Fruit fly (Drosophila melanogaster) whole organism, embryonic: ENCODE measurements around the gene CG16753.

Source experiments
- CG1024 ChIP-seq: fragments of 200-800 bp; sonication (Bioruptor generic); IDR thresholded peaks from 2 replicates; pipeline ENCODE4 v1.3.6; 2022; ENCODE audit warnings: missing biosample characterization, missing genetic modification characterization
- CG11085 ChIP-seq: fragments of 200-800 bp; sonication (Bioruptor generic); IDR thresholded peaks from 2 replicates; pipeline ENCODE4 v1.3.6; 2022; ENCODE audit warnings: missing biosample characterization, missing genetic modification characterization
- CG12391 ChIP-seq: fragments of 200-800 bp; sonication (Bioruptor generic); optimal IDR thresholded peaks from 3 replicates; lab custom pipeline; 2018; ENCODE audit warnings: missing biosample characterization, mild to moderate bottlenecking, missing genetic modification characterization, moderate library complexity
- CG13123 ChIP-seq: fragments of 200-800 bp; sonication (Bioruptor generic); optimal IDR thresholded peaks from 2 replicates; lab custom pipeline; 2016; ENCODE audit warnings: missing biosample characterization, missing genetic modification characterization
- CG13287 ChIP-seq: fragments of 200-800 bp; sonication (Bioruptor generic); IDR thresholded peaks from 2 replicates; pipeline ENCODE4 v1.3.6; 2022; ENCODE audit warnings: missing biosample characterization, missing genetic modification characterization; ENCODE audit not compliant: partially characterized antibody
- CG16779 ChIP-seq: fragments of 200-800 bp; sonication (Bioruptor generic); IDR thresholded peaks from 2 replicates; pipeline ENCODE4 v1.3.6; 2022; ENCODE audit warnings: missing biosample characterization, missing genetic modification characterization
- CG17568 ChIP-seq: fragments of 200-800 bp; sonication (Bioruptor generic); optimal IDR thresholded peaks from 2 replicates; lab custom pipeline; 2018; ENCODE audit warnings: missing biosample characterization, mild to moderate bottlenecking, missing genetic modification characterization, moderate library complexity
- CG18476 ChIP-seq: fragments of 200-800 bp; sonication (Bioruptor generic); optimal IDR thresholded peaks from 2 replicates; lab custom pipeline; 2016; ENCODE audit warnings: missing biosample characterization, mild to moderate bottlenecking, missing genetic modification characterization
- CG3281 ChIP-seq: fragments of 200-800 bp; sonication (Bioruptor generic); optimal IDR thresholded peaks from 3 replicates; lab custom pipeline; 2017; ENCODE audit warnings: missing biosample characterization, mild to moderate bottlenecking, missing genetic modification characterization
- CG33213 ChIP-seq: fragments of 200-800 bp; sonication (Bioruptor generic); optimal IDR thresholded peaks from 3 replicates; lab custom pipeline; 2016; ENCODE audit warnings: missing biosample characterization, missing genetic modification characterization
- CG4360 ChIP-seq: fragments of 200-800 bp; sonication (Bioruptor generic); IDR thresholded peaks from 2 replicates; pipeline ENCODE4 v1.3.6; 2022; ENCODE audit warnings: missing biosample characterization, missing genetic modification characterization
- CG4404 ChIP-seq: fragments of 200-800 bp; sonication (Bioruptor generic); IDR thresholded peaks from 2 replicates; pipeline ENCODE4 v1.3.6; 2022; ENCODE audit warnings: missing biosample characterization, missing genetic modification characterization
- CG6272 ChIP-seq: fragments of 200-800 bp; sonication (Bioruptor generic); IDR thresholded peaks from 2 replicates; pipeline ENCODE4 v1.3.6; 2022; ENCODE audit warnings: missing biosample characterization, missing genetic modification characterization
- CG7271 ChIP-seq: fragments of 200-800 bp; sonication (Bioruptor generic); optimal IDR thresholded peaks from 2 replicates; lab custom pipeline; 2018; ENCODE audit warnings: missing biosample characterization, mild to moderate bottlenecking, missing genetic modification characterization, moderate library complexity
- CG7745 ChIP-seq: fragments of 200-800 bp; sonication (Bioruptor generic); optimal IDR thresholded peaks from 2 replicates; lab custom pipeline; 2018; ENCODE audit warnings: missing biosample characterization, mild to moderate bottlenecking, missing genetic modification characterization, moderate library complexity
- CG7963 ChIP-seq: fragments of 200-800 bp; sonication (Bioruptor generic); IDR thresholded peaks from 3 replicates; pipeline ENCODE4 v1.3.6; 2022; ENCODE audit warnings: missing biosample characterization, missing genetic modification characterization; ENCODE audit not compliant: partially characterized antibody
- CG9727 ChIP-seq: fragments of 200-800 bp; sonication (Bioruptor generic); optimal IDR thresholded peaks from 3 replicates; lab custom pipeline; 2017; ENCODE audit warnings: missing biosample characterization, mild to moderate bottlenecking, missing genetic modification characterization
- CoRest ChIP-seq: fragments of 200-800 bp; sonication (Bioruptor generic); optimal IDR thresholded peaks from 3 replicates; lab custom pipeline; 2018; ENCODE audit warnings: missing biosample characterization, mild to moderate bottlenecking, missing genetic modification characterization, moderate library complexity
- Drgx ChIP-seq: fragments of 200-800 bp; sonication (Bioruptor generic); IDR thresholded peaks from 2 replicates; pipeline ENCODE4 v1.3.6; 2022; ENCODE audit warnings: missing biosample characterization, missing genetic modification characterization
- Eip74EF ChIP-seq, 2 experiments: fragments of 200-800 bp in 1 of 2; fragments of >200 bp in 1 of 2; sonication (Bioruptor generic) in 1 of 2; optimal IDR thresholded peaks; 2 replicates each; lab custom pipeline; 2017 to 2019; ENCODE audit warnings: missing biosample characterization in 2 of 2, missing genetic modification characterization in 2 of 2, mild to moderate bottlenecking in 1 of 2, moderate library complexity in 1 of 2
- HHEX ChIP-seq: fragments of 200-800 bp; sonication (Bioruptor generic); optimal IDR thresholded peaks from 3 replicates; lab custom pipeline; 2017; ENCODE audit warnings: missing biosample characterization, mild to moderate bottlenecking, missing genetic modification characterization, missing genetic modification reagents
- Lim3 ChIP-seq: fragments of 200-800 bp; sonication (Bioruptor generic); IDR thresholded peaks from 2 replicates; pipeline ENCODE4 v1.3.6; 2022; ENCODE audit warnings: missing biosample characterization, missing genetic modification characterization
- Sin3A ChIP-seq: fragments of >200 bp; optimal IDR thresholded peaks from 2 replicates; lab custom pipeline; 2018
- Spps ChIP-seq: fragments of 200-800 bp; sonication (Bioruptor generic); optimal IDR thresholded peaks from 2 replicates; lab custom pipeline; 2018; ENCODE audit warnings: missing biosample characterization, mild to moderate bottlenecking, missing genetic modification characterization
- Ssrp ChIP-seq: fragments of 200-800 bp; sonication (Bioruptor generic); optimal IDR thresholded peaks from 2 replicates; lab custom pipeline; 2018; ENCODE audit warnings: missing biosample characterization, mild to moderate bottlenecking, missing genetic modification characterization, moderate library complexity
- ato ChIP-seq: fragments of 200-800 bp; sonication (Bioruptor generic); IDR thresholded peaks from 2 replicates; pipeline ENCODE4 v1.3.6; 2022; ENCODE audit warnings: missing biosample characterization, missing genetic modification characterization; ENCODE audit not compliant: partially characterized antibody
- bsh ChIP-seq, 2 experiments: fragments of 200-800 bp; sonication (Bioruptor generic); optimal IDR thresholded peaks; 2 replicates each; lab custom pipeline; 2017 to 2018; ENCODE audit warnings: mild to moderate bottlenecking in 2 of 2, missing biosample characterization in 2 of 2, missing genetic modification characterization in 2 of 2, moderate library complexity in 1 of 2
- caup ChIP-seq: fragments of 200-800 bp; sonication (Bioruptor generic); optimal IDR thresholded peaks from 3 replicates; lab custom pipeline; 2017; ENCODE audit warnings: missing biosample characterization, mild to moderate bottlenecking, missing genetic modification characterization, moderate library complexity; ENCODE audit not compliant: severe bottlenecking
- corto ChIP-seq: fragments of 200-800 bp; sonication (Bioruptor generic); optimal IDR thresholded peaks from 2 replicates; lab custom pipeline; 2016; ENCODE audit warnings: missing biosample characterization, mild to moderate bottlenecking, missing genetic modification characterization, moderate library complexity
- cwo ChIP-seq: fragments of 200-800 bp; sonication (Bioruptor generic); optimal IDR thresholded peaks from 3 replicates; lab custom pipeline; 2017; ENCODE audit warnings: missing biosample characterization, missing genetic modification characterization, mild to moderate bottlenecking, moderate library complexity, missing genetic modification reagents
- dmrt11E ChIP-seq: fragments of 200-800 bp; sonication (Bioruptor generic); optimal IDR thresholded peaks from 3 replicates; lab custom pipeline; 2018; ENCODE audit warnings: missing biosample characterization, mild to moderate bottlenecking, missing genetic modification characterization, moderate library complexity
- esg ChIP-seq: fragments of 200-800 bp; sonication (Bioruptor generic); conservative IDR thresholded peaks from 2 replicates; pipeline ENCODE4 v1.3.6; 2022; ENCODE audit warnings: missing biosample characterization, missing genetic modification characterization
- fd64A ChIP-seq: fragments of 200-800 bp; sonication (Bioruptor generic); optimal IDR thresholded peaks from 3 replicates; lab custom pipeline; 2018; ENCODE audit warnings: missing biosample characterization, mild to moderate bottlenecking, missing genetic modification characterization
- gcm2 ChIP-seq: fragments of 200-800 bp; sonication (Bioruptor generic); optimal IDR thresholded peaks from 2 replicates; lab custom pipeline; 2016; ENCODE audit warnings: missing biosample characterization, missing genetic modification characterization
- gem ChIP-seq: fragments of 200-800 bp; sonication (Bioruptor generic); optimal IDR thresholded peaks from 2 replicates; lab custom pipeline; 2019; ENCODE audit warnings: missing biosample characterization, mild to moderate bottlenecking, missing genetic modification characterization, moderate library complexity
- grau ChIP-seq: fragments of 200-800 bp; optimal IDR thresholded peaks from 3 replicates; lab custom pipeline; 2019; ENCODE audit warnings: missing biosample characterization, mild to moderate bottlenecking, missing genetic modification characterization, moderate library complexity
- gsb ChIP-seq: fragments of 200-800 bp; sonication (Bioruptor generic); IDR thresholded peaks from 2 replicates; pipeline ENCODE4 v1.3.6; 2022; ENCODE audit warnings: missing biosample characterization, missing genetic modification characterization
- hb ChIP-seq: fragments of 200-800 bp; sonication (Bioruptor generic); IDR thresholded peaks from 3 replicates; pipeline ENCODE4 v1.3.6; 2022; ENCODE audit warnings: missing biosample characterization, missing genetic modification characterization; ENCODE audit not compliant: partially characterized antibody
- hbn ChIP-seq: fragments of 200-800 bp; sonication (Bioruptor generic); IDR thresholded peaks from 2 replicates; pipeline ENCODE4 v1.3.6; 2022; ENCODE audit warnings: missing biosample characterization, missing genetic modification characterization; ENCODE audit not compliant: partially characterized antibody
- hkb ChIP-seq, 2 experiments: fragments of 200-800 bp in 1 of 2; fragments of >200 bp in 1 of 2; sonication (Bioruptor generic) in 1 of 2; IDR thresholded peaks in 1 of 2; optimal IDR thresholded peaks in 1 of 2; 2 replicates each; pipeline versions ENCODE4 v1.3.6 to Lab custom; 2017 to 2022; ENCODE audit warnings: missing biosample characterization in 1 of 2, missing genetic modification characterization in 1 of 2
- nom ChIP-seq: fragments of 200-800 bp; sonication (Bioruptor generic); optimal IDR thresholded peaks from 2 replicates; lab custom pipeline; 2017; ENCODE audit warnings: missing biosample characterization, missing genetic modification characterization, mild to moderate bottlenecking, moderate library complexity, missing genetic modification reagents
- pros ChIP-seq: fragments of 200-800 bp; sonication (Bioruptor generic); optimal IDR thresholded peaks from 3 replicates; lab custom pipeline; 2019; ENCODE audit warnings: missing biosample characterization, mild to moderate bottlenecking, missing genetic modification characterization, moderate library complexity
- sc ChIP-seq, 3 experiments: fragments of >200 bp in 2 of 3; fragments of 200-800 bp in 1 of 3; sonication (Bioruptor generic) in 1 of 3; optimal IDR thresholded peaks; 2 replicates in 2 of 3; 3 replicates in 1 of 3; lab custom pipeline; 2017; ENCODE audit warnings: mild to moderate bottlenecking in 1 of 3, missing biosample characterization in 1 of 3, missing genetic modification characterization in 1 of 3, missing genetic modification reagents in 1 of 3
- shn ChIP-seq: fragments of 200-800 bp; sonication (Bioruptor generic); optimal IDR thresholded peaks from 3 replicates; lab custom pipeline; 2016; ENCODE audit warnings: missing biosample characterization, missing genetic modification characterization
- toy ChIP-seq: fragments of 200-800 bp; sonication (Bioruptor generic); IDR thresholded peaks from 2 replicates; pipeline ENCODE4 v1.3.6; 2022; ENCODE audit warnings: missing biosample characterization, missing genetic modification characterization
- twi ChIP-seq: fragments of 200-800 bp; optimal IDR thresholded peaks from 2 replicates; lab custom pipeline; 2019; ENCODE audit warnings: missing biosample characterization, mild to moderate bottlenecking, missing genetic modification characterization, moderate library complexity
- zf30C ChIP-seq: fragments of 200-800 bp; sonication (Bioruptor generic); optimal IDR thresholded peaks from 3 replicates; lab custom pipeline; 2018; ENCODE audit warnings: missing biosample characterization, mild to moderate bottlenecking, missing genetic modification characterization

CG16753 gene

DNA sequence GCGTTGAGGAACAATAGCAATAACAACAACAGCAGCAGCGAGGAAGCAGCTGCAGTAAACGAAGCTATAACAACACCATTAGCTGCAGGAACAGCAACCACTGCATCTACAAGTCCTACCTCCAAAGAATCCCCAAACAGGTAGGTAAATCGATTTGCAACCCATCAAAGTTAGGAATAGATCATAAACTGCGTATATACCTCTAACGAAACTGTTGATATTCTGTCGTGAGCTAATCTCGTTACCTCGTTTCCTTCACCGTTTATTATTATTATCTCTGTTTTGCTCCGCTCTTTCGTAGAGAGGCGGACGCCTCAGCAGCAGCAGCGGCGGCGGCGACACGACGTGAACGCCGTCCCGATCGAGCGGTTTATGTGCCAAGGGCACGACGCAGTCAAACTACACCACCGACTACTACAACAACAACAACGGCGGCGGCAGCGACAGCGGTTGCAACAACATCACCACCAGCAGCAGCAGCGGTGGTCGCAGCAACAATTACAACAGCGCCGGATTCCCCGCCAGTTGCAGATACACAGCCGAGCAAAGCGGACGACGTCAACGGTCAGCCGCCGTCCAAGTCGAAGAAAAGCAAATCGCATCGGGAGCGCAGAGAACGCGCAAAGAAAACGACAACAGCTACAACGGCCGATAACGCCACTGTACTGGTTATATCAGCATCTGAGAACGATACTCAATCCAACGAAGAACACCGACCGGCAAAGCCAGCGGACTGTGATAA is 16.9 kb upstream of the CG16753 start (continued):
- 0 out of 2 replicates have a peak, but pooled peaks have one; percentile 16 for TF ChIP-seq CG1024 (GFP tag; lab: Robert Waterston, UW)
- TF ChIP-seq CG13123 (GFP tag; lab: Kevin White, UChicago) = no peak
- no peak for TF ChIP-seq Lim3 (GFP tag; lab: Robert Waterston, UW)
- TF ChIP-seq CoRest (tag; lab: Kevin White, UChicago) = no peak
- no peak for TF ChIP-seq gem
- TF ChIP-seq HHEX (GFP tag; lab: Kevin White, UChicago) = no peak
- TF ChIP-seq CG4404 (GFP tag; lab: Robert Waterston, UW) = no peak
- TF ChIP-seq CG16779 (GFP tag; lab: Robert Waterston, UW) = no peak
- no peak for TF ChIP-seq hbn
- no peak for TF ChIP-seq Eip74EF (GFP tag; optimal IDR thresholded peaks at IDR 0.05; lab: Kevin White, UChicago)
- TF ChIP-seq twi (tag; lab: Kevin White, UChicago) = no peak
- TF ChIP-seq esg (GFP tag; lab: Robert Waterston, UW) = no peak
- peak; percentile 22; the same call in 1 of the 2 replicates for TF ChIP-seq CG13287 (GFP tag; lab: Robert Waterston, UW)
- TF ChIP-seq ato (GFP tag; lab: Robert Waterston, UW) = peak; percentile 23; the same call in 1 of the 2 replicates
- TF ChIP-seq CG18476 (GFP tag; lab: Kevin White, UChicago) = no peak
- no peak for TF ChIP-seq CG7963
- no peak for TF ChIP-seq gcm2 (GFP tag; lab: Kevin White, UChicago)
- TF ChIP-seq cwo (GFP tag; lab: Kevin White, UChicago) = no peak
- TF ChIP-seq nom (GFP tag; lab: Kevin White, UChicago) = no peak
- peak; percentile 99 for TF ChIP-seq CG4360 (GFP tag; lab: Robert Waterston, UW)
- TF ChIP-seq CG7745 (tag; lab: Kevin White, UChicago) = no peak
- no peak for TF ChIP-seq hb (GFP tag; lab: Robert Waterston, UW)
- TF ChIP-seq pros (GFP tag; lab: Kevin White, UChicago) = peak; percentile 68
- TF ChIP-seq CG12391 = peak; percentile 7
- TF ChIP-seq toy (GFP tag; lab: Robert Waterston, UW) = no peak
- no peak for TF ChIP-seq bsh (GFP tag; optimal IDR thresholded peaks at IDR 0.05; lab: Kevin White, UChicago)
- peak; percentile 56 for TF ChIP-seq Drgx (GFP tag; lab: Robert Waterston, UW)
- TF ChIP-seq CG6272 (GFP tag; lab: Robert Waterston, UW) = no peak
- TF ChIP-seq dmrt11E (tag; lab: Kevin White, UChicago) = no peak
- 0 out of 2 replicates have a peak, but pooled peaks have one; percentile 6 for TF ChIP-seq gsb (GFP tag; lab: Robert Waterston, UW)
- no peak for TF ChIP-seq CG11085 (GFP tag; lab: Robert Waterston, UW)
- TF ChIP-seq zf30C = no peak
- no peak for TF ChIP-seq CG9727 (GFP tag; lab: Kevin White, UChicago)
- TF ChIP-seq CG17568 (GFP tag; lab: Kevin White, UChicago) = no peak
- no peak for TF ChIP-seq Spps
- no peak for TF ChIP-seq sc (optimal IDR thresholded peaks at IDR 0.05; lab: Kevin White, UChicago)
- no peak for TF ChIP-seq sc (GFP tag; optimal IDR thresholded peaks at IDR 0.05; lab: Kevin White, UChicago)
- TF ChIP-seq CG33213 = no peak
- TF ChIP-seq grau (tag; lab: Kevin White, UChicago) = no peak
- TF ChIP-seq caup (GFP tag; lab: Kevin White, UChicago) = no peak
- no peak for TF ChIP-seq Ssrp (tag; lab: Kevin White, UChicago)
- no peak for TF ChIP-seq fd64A (GFP tag; lab: Kevin White, UChicago)
- no peak for TF ChIP-seq hkb (optimal IDR thresholded peaks at IDR 0.05; lab: Kevin White, UChicago)
- TF ChIP-seq hkb (GFP tag; IDR thresholded peaks at IDR 0.05; lab: Robert Waterston, UW) = peak; percentile 54
- no peak for TF ChIP-seq Sin3A (lab: Kevin White, UChicago)
- peak; percentile 35 for TF ChIP-seq CG7271
- no peak for TF ChIP-seq CG3281 (GFP tag; lab: Kevin White, UChicago)
- TF ChIP-seq corto = no peak
- TF ChIP-seq shn (GFP tag; lab: Kevin White, UChicago) = peak; percentile 5
